Fruit fly (Drosophila melanogaster): ENCODE measurements around the gene CG42324.

Gene CG42324

dm6 chr3L:3423006-3423405 lies 49.2 kb upstream of the CG42324 start (continued):
- TF ChIP-seq CG6854 (GFP tag; optimal IDR thresholded peaks at IDR 0.05): no peak
- TF ChIP-seq Met (GFP tag; optimal IDR thresholded peaks at IDR 0.05): peak; percentile 68
- no peak for TF ChIP-seq CG6163 (GFP tag; IDR thresholded peaks at IDR 0.05)
- peak; percentile 19 for TF ChIP-seq Ets21C (GFP tag; optimal IDR thresholded peaks at IDR 0.05)
- TF ChIP-seq Sox15 (GFP tag; optimal IDR thresholded peaks at IDR 0.05): no peak
- TF ChIP-seq fkh (GFP tag; optimal IDR thresholded peaks at IDR 0.05): no peak
- TF ChIP-seq CG15336 (GFP tag; IDR thresholded peaks at IDR 0.05): no peak
- peak; percentile 56 for TF ChIP-seq topi (GFP tag; optimal IDR thresholded peaks at IDR 0.05)
- no peak for TF ChIP-seq Hr38 (GFP tag; optimal IDR thresholded peaks at IDR 0.05)
- TF ChIP-seq CG16779 (tag; optimal IDR thresholded peaks at IDR 0.05): no peak
- TF ChIP-seq ss (GFP tag; optimal IDR thresholded peaks at IDR 0.05): no peak

dm6 chr3L:3424846-3425245 lies 47.4 kb upstream of the CG42324 start, which contains the start of gene sty:
sty (minus strand) TSS chr3L:3424935.
- TF ChIP-seq cyc (GFP tag; optimal IDR thresholded peaks at IDR 0.05): no peak
- TF ChIP-seq lz (GFP tag; optimal IDR thresholded peaks at IDR 0.05): no peak
- TF ChIP-seq Eip93F (GFP tag; optimal IDR thresholded peaks at IDR 0.05): no peak
- no peak for TF ChIP-seq CG9139 (GFP tag; optimal IDR thresholded peaks at IDR 0.05)
- TF ChIP-seq acj6 (GFP tag; optimal IDR thresholded peaks at IDR 0.05): no peak
- TF ChIP-seq Blimp-1 (GFP tag; optimal IDR thresholded peaks at IDR 0.05): no peak

DNA sequence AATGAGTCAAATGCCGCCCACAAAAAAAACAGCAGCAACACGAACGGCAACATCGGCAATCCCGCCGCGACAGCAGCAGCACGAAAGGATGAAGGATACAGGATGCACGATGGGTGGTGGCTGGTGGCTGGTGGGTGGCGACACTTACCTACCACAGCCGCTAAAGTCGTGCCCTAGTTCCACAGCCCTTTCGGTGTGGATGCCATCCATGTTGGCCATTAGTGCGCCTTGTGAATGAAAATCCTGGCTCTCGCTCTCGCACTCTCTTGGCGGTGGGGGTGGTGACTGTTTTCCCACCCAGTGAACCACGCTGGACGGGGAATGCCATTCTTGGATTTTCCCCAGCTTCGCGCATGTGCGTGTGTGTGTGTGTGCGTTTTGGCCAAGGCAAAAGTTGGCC lies 45.2 kb upstream of the CG42324 start:
- TF ChIP-seq CG15336 (GFP tag; IDR thresholded peaks at IDR 0.05) (no peak), CG7368 (GFP tag; optimal IDR thresholded peaks at IDR 0.05) (no peak), Sox102F (GFP tag; optimal IDR thresholded peaks at IDR 0.05) (no peak), CG31627 (GFP tag; optimal IDR thresholded peaks at IDR 0.05) (no peak), fkh (GFP tag; optimal IDR thresholded peaks at IDR 0.05) (no peak), CG3919 (GFP tag; optimal IDR thresholded peaks at IDR 0.05) (no peak), Lpt (GFP tag; optimal IDR thresholded peaks at IDR 0.05) (no peak), CG3032 (tag; optimal IDR thresholded peaks at IDR 0.05) (no peak), CG11902 (GFP tag; optimal IDR thresholded peaks at IDR 0.05) (no peak), Eip93F (GFP tag; optimal IDR thresholded peaks at IDR 0.05) (no peak), esn (GFP tag; optimal IDR thresholded peaks at IDR 0.05) (no peak), CG11762 (GFP tag; optimal IDR thresholded peaks at IDR 0.05; ENCODE audit: insufficient read depth) (no peak), CG32006 (GFP tag; optimal IDR thresholded peaks at IDR 0.05) (no peak)

- no peak for TF ChIP-seq CG31627 (GFP tag; optimal IDR thresholded peaks at IDR 0.05)
- no peak for TF ChIP-seq vri (GFP tag; optimal IDR thresholded peaks at IDR 0.05)
- TF ChIP-seq ss (GFP tag; optimal IDR thresholded peaks at IDR 0.05): no peak
- no peak for TF ChIP-seq net (GFP tag; optimal IDR thresholded peaks at IDR 0.05)
- no peak for TF ChIP-seq CG3032 (tag; optimal IDR thresholded peaks at IDR 0.05)
- no peak for TF ChIP-seq Eip75B (GFP tag; optimal IDR thresholded peaks at IDR 0.05)
- no peak for TF ChIP-seq Hr39 (GFP tag; optimal IDR thresholded peaks at IDR 0.05)
- TF ChIP-seq Eip78C (GFP tag): no peak
- TF ChIP-seq fd85E (GFP tag; optimal IDR thresholded peaks at IDR 0.05): no peak
- no peak for TF ChIP-seq CG11762 (GFP tag; optimal IDR thresholded peaks at IDR 0.05; ENCODE audit: insufficient read depth)
- TF ChIP-seq CG32006 (GFP tag; optimal IDR thresholded peaks at IDR 0.05): no peak
- no peak for TF ChIP-seq Sox14 (GFP tag; optimal IDR thresholded peaks at IDR 0.05)
- no peak for TF ChIP-seq CG1621 (tag; optimal IDR thresholded peaks at IDR 0.05)
- TF ChIP-seq pdm3 (GFP tag; optimal IDR thresholded peaks at IDR 0.05): no peak
- no peak for TF ChIP-seq dsx (GFP tag; optimal IDR thresholded peaks at IDR 0.05; ENCODE audit: poor library complexity, severe bottlenecking)
- no peak for TF ChIP-seq CG3919 (GFP tag; optimal IDR thresholded peaks at IDR 0.05)
- no peak for TF ChIP-seq CG9139 (GFP tag; optimal IDR thresholded peaks at IDR 0.05)
- no peak for TF ChIP-seq esn (GFP tag; optimal IDR thresholded peaks at IDR 0.05)
Measured at dm6 chr3L:3431061-3431648, 41.1 kb upstream of the CG42324 start.
